Worm (Caenorhabditis elegans): Measurements from ENCODE around the gene F44G4.5.

DNA sequence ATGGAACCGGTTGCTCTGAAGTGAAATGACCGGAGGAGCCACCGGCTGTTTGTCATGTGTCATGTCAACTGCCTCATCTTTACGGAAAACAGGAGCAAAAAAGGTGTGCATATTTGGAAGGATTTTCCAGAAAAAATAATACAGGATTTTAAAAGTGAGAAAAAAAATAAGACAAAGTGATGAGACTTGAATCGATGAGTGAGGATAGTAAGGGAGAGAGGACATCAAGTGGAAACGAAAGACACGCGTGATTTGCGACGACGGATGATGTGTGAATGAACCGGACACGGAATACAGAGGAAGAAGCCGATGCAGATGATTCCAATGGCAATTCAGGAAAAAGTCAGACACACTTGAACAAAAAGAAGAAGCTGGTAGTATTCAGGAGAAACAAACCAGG, 24.1 kb upstream of the F44G4.5 start:
- TF ChIP-seq cog-1 (tag; optimal IDR thresholded peaks at IDR 0.05) (no peak), tab-1 (GFP tag; IDR thresholded peaks at IDR 0.05) (no peak), T22C8.4 (GFP tag; IDR thresholded peaks at IDR 0.05) (no peak)
